Fruit fly (Drosophila melanogaster) whole organism, wandering third instar larva: ENCODE results near the gene CG32305.
A peak's percentile ranks its signal among the peaks of the same experiment; 100 is the strongest.

ENCODE experiments used
- Hr83 ChIP-seq: fragments of 200-300 bp; sonication (Bioruptor generic); optimal IDR thresholded peaks from 2 replicates; lab custom pipeline; 2016; ENCODE audit warnings: missing biosample characterization, mild to moderate bottlenecking, missing genetic modification characterization, moderate library complexity; ENCODE audit not compliant: poor library complexity, severe bottlenecking
- Jra ChIP-seq: sonication (Bioruptor generic); optimal IDR thresholded peaks from 2 replicates; lab custom pipeline; 2016; ENCODE audit warnings: missing biosample characterization, missing genetic modification characterization
- Myc ChIP-seq: fragments of >200 bp; optimal IDR thresholded peaks from 2 replicates; lab custom pipeline; 2017
- Sp1 ChIP-seq: fragments of 200-800 bp; sonication (Bioruptor generic); optimal IDR thresholded peaks from 3 replicates; lab custom pipeline; 2019; ENCODE audit warnings: missing biosample characterization, mild to moderate bottlenecking, missing genetic modification characterization, moderate library complexity
- Vsx2 ChIP-seq: fragments of 200-300, 225-300 bp; sonication (Bioruptor generic); optimal IDR thresholded peaks from 2 replicates; lab custom pipeline; 2018; ENCODE audit warnings: missing biosample characterization, missing genetic modification characterization; ENCODE audit not compliant: partially characterized antibody
- br ChIP-seq: fragments of 200-800 bp; sonication (Bioruptor generic); optimal IDR thresholded peaks from 2 replicates; lab custom pipeline; 2016; ENCODE audit warnings: missing biosample characterization, missing genetic modification characterization
- fru ChIP-seq: fragments of 200-800 bp; sonication (Bioruptor generic); optimal IDR thresholded peaks from 3 replicates; lab custom pipeline; 2016; ENCODE audit warnings: missing biosample characterization, mild to moderate bottlenecking, missing genetic modification characterization
- rgr ChIP-seq: fragments of 200-800 bp; sonication (Bioruptor generic); optimal IDR thresholded peaks from 3 replicates; lab custom pipeline; 2016; ENCODE audit warnings: missing biosample characterization, mild to moderate bottlenecking, missing genetic modification characterization

DNA sequence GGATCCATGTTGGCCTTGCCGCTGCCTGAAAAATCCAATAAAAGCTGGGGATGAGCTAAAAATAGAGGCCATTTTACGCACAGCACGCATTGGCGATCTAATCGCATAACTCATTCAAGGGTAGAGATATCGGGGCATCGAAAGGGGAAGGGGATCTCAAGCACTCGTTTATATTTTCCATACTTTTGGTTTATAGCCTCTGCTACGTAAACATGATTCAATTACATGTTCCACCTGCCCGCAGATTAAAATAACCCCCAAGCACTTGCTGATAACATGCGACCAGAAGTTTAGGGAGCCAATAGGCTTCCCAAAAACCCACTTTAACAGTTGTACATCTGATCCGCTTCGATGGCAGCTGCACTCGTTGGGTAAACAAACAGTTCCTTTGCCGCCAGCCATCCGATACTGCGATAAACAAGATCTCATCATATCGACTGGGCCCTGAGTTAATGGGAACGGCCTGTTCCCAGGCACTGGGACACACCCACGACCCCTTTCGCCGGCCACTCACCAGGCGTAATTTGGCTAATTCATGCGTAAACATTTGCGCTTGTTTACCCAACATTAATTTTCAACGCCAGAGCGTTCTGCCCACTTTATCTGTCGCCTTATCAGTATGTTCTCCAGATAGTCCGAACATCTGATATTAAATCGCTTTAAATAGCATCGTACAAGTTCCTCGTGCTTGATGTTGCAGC is 5.7 kb downstream of the CG32305 start:
- TF ChIP-seq Sp1 (GFP tag; lab: Kevin White, UChicago): no peak
- TF ChIP-seq fru (GFP tag; lab: Kevin White, UChicago): no peak
- TF ChIP-seq Jra (GFP tag; lab: Kevin White, UChicago): no peak
- no peak for TF ChIP-seq Myc (lab: Kevin White, UChicago)
- TF ChIP-seq Vsx2 (GFP tag; lab: Kevin White, UChicago): no peak
- TF ChIP-seq rgr (GFP tag; lab: Kevin White, UChicago): no peak
- TF ChIP-seq br (GFP tag; lab: Kevin White, UChicago): no peak
- TF ChIP-seq Hr83 (GFP tag; lab: Kevin White, UChicago): peak; percentile 64
